ENCODE assay signal across 1 fruit fly cellular context in genomic region chrX:8420772-8421448, dm6.
A peak's percentile ranks its signal among the peaks of the same experiment; 100 is the strongest.
TF ChIP-seq lines count a peak whose summit lies in the region.

No protein-coding gene starts in this region.

TF ChIP-seq in whole organism, embryonic, 481 proteins besides CTCF, POLR2A, EP300 and RAD21 (continued from another document and continues in another):
- TF ChIP-seq CG15696 (tag; optimal IDR thresholded peaks at IDR 0.05; lab: Kevin White, UChicago) (no peak), CG13287 (GFP tag; IDR thresholded peaks at IDR 0.05; lab: Robert Waterston, UW; ENCODE audit: partially characterized antibody) (peak; percentile 39), CG1603 (tag; optimal IDR thresholded peaks at IDR 0.05; lab: Kevin White, UChicago) (no peak), CG42726 (GFP tag; IDR thresholded peaks at IDR 0.05; lab: Robert Waterston, UW; ENCODE audit: partially characterized antibody) (no peak), CG1792 (GFP tag; optimal IDR thresholded peaks at IDR 0.05; lab: Kevin White, UChicago) (no peak), CG4707 (GFP tag; optimal IDR thresholded peaks at IDR 0.05; lab: Kevin White, UChicago) (no peak), HLHmδ (GFP tag; optimal IDR thresholded peaks at IDR 0.05; lab: Kevin White, UChicago) (peak; percentile 40), CG17361 (GFP tag; IDR thresholded peaks at IDR 0.05; lab: Robert Waterston, UW) (peak; percentile 30; the same call in 1 of the 3 replicates), cas (GFP tag; IDR thresholded peaks at IDR 0.05; lab: Robert Waterston, UW) (no peak), CG11398 (GFP tag; optimal IDR thresholded peaks at IDR 0.05; lab: Kevin White, UChicago) (no peak), Dfd (GFP tag; optimal IDR thresholded peaks at IDR 0.05; lab: Kevin White, UChicago) (peak; percentile 52 to 90), CG8765 (GFP tag; IDR thresholded peaks at IDR 0.05; lab: Robert Waterston, UW) (no peak), eyg (GFP tag; optimal IDR thresholded peaks at IDR 0.05; lab: Kevin White, UChicago) (no peak), dpn (GFP tag; optimal IDR thresholded peaks at IDR 0.05; lab: Kevin White, UChicago) (no peak), Side (GFP tag; optimal IDR thresholded peaks at IDR 0.05; lab: Kevin White, UChicago) (no peak), fd64A (GFP tag; optimal IDR thresholded peaks at IDR 0.05; lab: Kevin White, UChicago) (peak; percentile 7), CG10543 (GFP tag; optimal IDR thresholded peaks at IDR 0.05; lab: Kevin White, UChicago) (no peak), bbx (GFP tag; IDR thresholded peaks at IDR 0.05; lab: Robert Waterston, UW; ENCODE audit: partially characterized antibody) (no peak), cato (GFP tag; optimal IDR thresholded peaks at IDR 0.05; lab: Kevin White, UChicago; ENCODE audit: borderline replicate concordance) (no peak), Tbp (GFP tag; optimal IDR thresholded peaks at IDR 0.05; lab: Kevin White, UChicago) (no peak), Bteb2 (GFP tag; optimal IDR thresholded peaks at IDR 0.05; lab: Kevin White, UChicago) (no peak), Med (GFP tag; lab: Kevin White, UChicago) (peak; percentile 49), Dp (GFP tag; optimal IDR thresholded peaks at IDR 0.05; lab: Kevin White, UChicago) (no peak), Bdp1 (GFP tag; optimal IDR thresholded peaks at IDR 0.05; lab: Kevin White, UChicago) (no peak), maf-S (GFP tag; optimal IDR thresholded peaks at IDR 0.05; lab: Kevin White, UChicago) (no peak), crc (GFP tag; optimal IDR thresholded peaks at IDR 0.05; lab: Kevin White, UChicago) (no peak), D (optimal IDR thresholded peaks at IDR 0.05; lab: Kevin White, UChicago) (no peak), D (GFP tag; optimal IDR thresholded peaks at IDR 0.05; lab: Kevin White, UChicago) (no peak), usp (GFP tag; optimal IDR thresholded peaks at IDR 0.05; lab: Kevin White, UChicago) (no peak), Mes4 (GFP tag; optimal IDR thresholded peaks at IDR 0.05; lab: Kevin White, UChicago) (no peak), CG3281 (GFP tag; optimal IDR thresholded peaks at IDR 0.05; lab: Kevin White, UChicago) (no peak), ap (GFP tag; IDR thresholded peaks at IDR 0.05; lab: Robert Waterston, UW) (no peak), sens-2 (GFP tag; IDR thresholded peaks at IDR 0.05; lab: Robert Waterston, UW) (no peak), Antp (GFP tag; optimal IDR thresholded peaks at IDR 0.05; lab: Kevin White, UChicago) (no peak), vfl (GFP tag; optimal IDR thresholded peaks at IDR 0.05; lab: Kevin White, UChicago) (no peak), sens (GFP tag; lab: Kevin White, UChicago) (peak; percentile 39), CG12236 (GFP tag; optimal IDR thresholded peaks at IDR 0.05; lab: Kevin White, UChicago) (no peak), Sox100B (GFP tag; optimal IDR thresholded peaks at IDR 0.05; lab: Kevin White, UChicago) (no peak), CG8281 (tag; optimal IDR thresholded peaks at IDR 0.05; lab: Kevin White, UChicago) (no peak), onecut (GFP tag; IDR thresholded peaks at IDR 0.05; lab: Robert Waterston, UW) (no peak), nerfin-1 (tag; optimal IDR thresholded peaks at IDR 0.05; lab: Kevin White, UChicago) (peak; percentile 2), Fer2 (tag; optimal IDR thresholded peaks at IDR 0.05; lab: Kevin White, UChicago) (no peak), CG34422 (GFP tag; IDR thresholded peaks at IDR 0.05; lab: Robert Waterston, UW) (no peak; the same call in 2 of the 3 replicates), gfzf (GFP tag; optimal IDR thresholded peaks at IDR 0.05; lab: Kevin White, UChicago) (no peak), CG18011 (GFP tag; optimal IDR thresholded peaks at IDR 0.05; lab: Kevin White, UChicago) (peak; percentile 54), BtbVII (GFP tag; optimal IDR thresholded peaks at IDR 0.05; lab: Kevin White, UChicago) (peak; percentile 49), h (optimal IDR thresholded peaks at IDR 0.05; lab: Kevin White, UChicago) (no peak), unpg (GFP tag; optimal IDR thresholded peaks at IDR 0.05; lab: Kevin White, UChicago) (no peak), CG10321 (GFP tag; IDR thresholded peaks at IDR 0.05; lab: Robert Waterston, UW) (no peak), lbe (GFP tag; optimal IDR thresholded peaks at IDR 0.05; lab: Kevin White, UChicago) (peak; percentile 83), crol (GFP tag; IDR thresholded peaks at IDR 0.05; lab: Robert Waterston, UW) (no peak), C15 (GFP tag; IDR thresholded peaks at IDR 0.05; lab: Robert Waterston, UW) (no peak), dmrt11E (tag; optimal IDR thresholded peaks at IDR 0.05; lab: Kevin White, UChicago) (no peak), CG15011 (GFP tag; optimal IDR thresholded peaks at IDR 0.05; lab: Kevin White, UChicago) (no peak), Lhr (GFP tag; optimal IDR thresholded peaks at IDR 0.05; lab: Kevin White, UChicago) (no peak), tll (GFP tag; optimal IDR thresholded peaks at IDR 0.05; lab: Kevin White, UChicago) (no peak), CG34224 (GFP tag; IDR thresholded peaks at IDR 0.05; lab: Robert Waterston, UW; ENCODE audit: partially characterized antibody) (peak; percentile 56; the same call in 2 of the 3 replicates), dan (GFP tag; IDR thresholded peaks at IDR 0.05; lab: Robert Waterston, UW) (no peak), CG2120 (GFP tag; optimal IDR thresholded peaks at IDR 0.05; lab: Kevin White, UChicago) (peak; percentile 30), CG30431 (GFP tag; optimal IDR thresholded peaks at IDR 0.05; lab: Kevin White, UChicago) (no peak), CG17912 (GFP tag; optimal IDR thresholded peaks at IDR 0.05; lab: Kevin White, UChicago) (no peak), CG12391 (tag; optimal IDR thresholded peaks at IDR 0.05; lab: Kevin White, UChicago) (no peak), sob (GFP tag; IDR thresholded peaks at IDR 0.05; lab: Robert Waterston, UW) (no peak), NFAT (GFP tag; IDR thresholded peaks at IDR 0.05; lab: Robert Waterston, UW) (no peak), Stat92E (GFP tag; optimal IDR thresholded peaks at IDR 0.05; lab: Kevin White, UChicago) (peak in 1 of 3 experiments; percentile 84), CG17829 (tag; optimal IDR thresholded peaks at IDR 0.05; lab: Kevin White, UChicago) (peak; percentile 3), CG13296 (GFP tag; optimal IDR thresholded peaks at IDR 0.05; lab: Kevin White, UChicago) (peak; percentile 29), Dref (GFP tag; IDR thresholded peaks at IDR 0.05; lab: Robert Waterston, UW) (no peak), B-H2 (GFP tag; optimal IDR thresholded peaks at IDR 0.05; lab: Kevin White, UChicago) (no peak), Ada2b (GFP tag; IDR thresholded peaks at IDR 0.05; lab: Robert Waterston, UW) (no peak), CG1024 (GFP tag; IDR thresholded peaks at IDR 0.05; lab: Robert Waterston, UW) (no peak), so (GFP tag; IDR thresholded peaks at IDR 0.05; lab: Robert Waterston, UW) (0 out of 3 replicates have a peak, but pooled peaks have one; percentile 52), GATAe (GFP tag; conservative IDR thresholded peaks at IDR 0.05; lab: Robert Waterston, UW) (no peak), slp2 (GFP tag; optimal IDR thresholded peaks at IDR 0.05; lab: Kevin White, UChicago) (no peak), CG4854 (GFP tag; optimal IDR thresholded peaks at IDR 0.05; lab: Kevin White, UChicago) (no peak), Adf1 (GFP tag; IDR thresholded peaks at IDR 0.05; lab: Robert Waterston, UW) (peak; percentile 48; the same call in 1 of the 2 replicates), pnt (GFP tag; optimal IDR thresholded peaks at IDR 0.05; lab: Kevin White, UChicago) (no peak), vvl (GFP tag; IDR thresholded peaks at IDR 0.05; lab: Robert Waterston, UW) (peak; percentile 60; the same call in 1 of the 2 replicates), Hey (tag; optimal IDR thresholded peaks at IDR 0.05; lab: Kevin White, UChicago) (no peak), lilli (GFP tag; optimal IDR thresholded peaks at IDR 0.05; lab: Kevin White, UChicago) (no peak), Scr (GFP tag; IDR thresholded peaks at IDR 0.05; lab: Robert Waterston, UW; ENCODE audit: partially characterized antibody) (no peak), slbo (GFP tag; IDR thresholded peaks at IDR 0.05; lab: Robert Waterston, UW) (no peak), CG2889 (GFP tag; IDR thresholded peaks at IDR 0.05; lab: Robert Waterston, UW) (no peak), CG11247 (GFP tag; IDR thresholded peaks at IDR 0.05; lab: Robert Waterston, UW) (no peak), ato (GFP tag; IDR thresholded peaks at IDR 0.05; lab: Robert Waterston, UW; ENCODE audit: partially characterized antibody) (no peak), z (GFP tag; IDR thresholded peaks at IDR 0.05; lab: Robert Waterston, UW) (0 out of 3 replicates have a peak, but pooled peaks have one; percentile 14), jigr1 (GFP tag; IDR thresholded peaks at IDR 0.05; lab: Robert Waterston, UW) (no peak), unc-4 (GFP tag; IDR thresholded peaks at IDR 0.05; lab: Robert Waterston, UW; ENCODE audit: partially characterized antibody) (no peak), tgo (GFP tag; IDR thresholded peaks at IDR 0.05; lab: Robert Waterston, UW) (no peak), CG11456 (GFP tag; IDR thresholded peaks at IDR 0.05; lab: Robert Waterston, UW) (no peak), CG32772 (GFP tag; IDR thresholded peaks at IDR 0.05; lab: Robert Waterston, UW) (no peak), pros (GFP tag; optimal IDR thresholded peaks at IDR 0.05; lab: Kevin White, UChicago) (peak; percentile 1), CG18619 (GFP tag; optimal IDR thresholded peaks at IDR 0.05; lab: Kevin White, UChicago) (no peak), chinmo (GFP tag; IDR thresholded peaks at IDR 0.05; lab: Robert Waterston, UW; ENCODE audit: partially characterized antibody) (peak; percentile 89; the same call in 3 of the 4 replicates), CG11723 (GFP tag; optimal IDR thresholded peaks at IDR 0.05; lab: Kevin White, UChicago) (no peak), Atf6 (GFP tag; IDR thresholded peaks at IDR 0.05; lab: Robert Waterston, UW) (peak; percentile 50; the same call in 1 of the 2 replicates), kay (GFP tag; optimal IDR thresholded peaks at IDR 0.05; lab: Kevin White, UChicago) (no peak), CG9215 (GFP tag; IDR thresholded peaks at IDR 0.05; lab: Robert Waterston, UW) (no peak), Nf-YC (tag; optimal IDR thresholded peaks at IDR 0.05; lab: Kevin White, UChicago) (no peak), D19A (tag; optimal IDR thresholded peaks at IDR 0.05; lab: Kevin White, UChicago) (no peak), zen2 (GFP tag; IDR thresholded peaks at IDR 0.05; lab: Robert Waterston, UW; ENCODE audit: partially characterized antibody) (no peak), croc (GFP tag; conservative IDR thresholded peaks at IDR 0.05; lab: Robert Waterston, UW) (no peak), CG6813 (GFP tag; optimal IDR thresholded peaks at IDR 0.05; lab: Kevin White, UChicago) (no peak), dmrt99B (tag; optimal IDR thresholded peaks at IDR 0.05; lab: Kevin White, UChicago) (no peak), insv (GFP tag; optimal IDR thresholded peaks at IDR 0.05; lab: Kevin White, UChicago) (no peak), HLH54F (GFP tag; optimal IDR thresholded peaks at IDR 0.05; lab: Kevin White, UChicago) (no peak), grn (GFP tag; optimal IDR thresholded peaks at IDR 0.05; lab: Kevin White, UChicago) (no peak), bsh (GFP tag; optimal IDR thresholded peaks at IDR 0.05; lab: Kevin White, UChicago) (peak in 1 of 2 experiments; percentile 74), Taf1 (GFP tag; IDR thresholded peaks at IDR 0.05; lab: Robert Waterston, UW) (no peak), Ptx1 (GFP tag; IDR thresholded peaks at IDR 0.05; lab: Robert Waterston, UW) (no peak), p53 (GFP tag; optimal IDR thresholded peaks at IDR 0.05; lab: Kevin White, UChicago) (no peak), chn (GFP tag; optimal IDR thresholded peaks at IDR 0.05; lab: Kevin White, UChicago) (no peak), ranshi (GFP tag; IDR thresholded peaks at IDR 0.05; lab: Robert Waterston, UW) (no peak), br (optimal IDR thresholded peaks at IDR 0.05; lab: Kevin White, UChicago) (no peak), CG6854 (GFP tag; optimal IDR thresholded peaks at IDR 0.05; lab: Kevin White, UChicago) (peak; percentile 2), tna (GFP tag; IDR thresholded peaks at IDR 0.05; lab: Robert Waterston, UW; ENCODE audit: partially characterized antibody) (no peak), CG7357 (GFP tag; IDR thresholded peaks at IDR 0.05; lab: Robert Waterston, UW) (no peak), Xrp1 (GFP tag; IDR thresholded peaks at IDR 0.05; lab: Robert Waterston, UW) (peak; percentile 21; the same call in 1 of the 2 replicates), CG8089 (GFP tag; optimal IDR thresholded peaks at IDR 0.05; lab: Kevin White, UChicago) (no peak), Fer1 (GFP tag; optimal IDR thresholded peaks at IDR 0.05; lab: Kevin White, UChicago) (peak; percentile 25), knrl (GFP tag; IDR thresholded peaks at IDR 0.05; lab: Robert Waterston, UW; ENCODE audit: partially characterized antibody) (no peak), abd-A (tag; optimal IDR thresholded peaks at IDR 0.05; lab: Kevin White, UChicago) (no peak), CG4360 (GFP tag; IDR thresholded peaks at IDR 0.05; lab: Robert Waterston, UW) (no peak), twi (tag; optimal IDR thresholded peaks at IDR 0.05; lab: Kevin White, UChicago) (no peak), Meics (GFP tag; optimal IDR thresholded peaks at IDR 0.05; lab: Kevin White, UChicago) (no peak), dati (GFP tag; IDR thresholded peaks at IDR 0.05; lab: Robert Waterston, UW) (no peak), CG12744 (GFP tag; optimal IDR thresholded peaks at IDR 0.05; lab: Kevin White, UChicago) (no peak), zen (tag; optimal IDR thresholded peaks at IDR 0.05; lab: Kevin White, UChicago) (no peak), CG11093 (GFP tag; IDR thresholded peaks at IDR 0.05; lab: Robert Waterston, UW) (no peak), klu (GFP tag; IDR thresholded peaks at IDR 0.05; lab: Robert Waterston, UW) (no peak), Kr (GFP tag; optimal IDR thresholded peaks at IDR 0.05; lab: Kevin White, UChicago) (no peak), CG17568 (GFP tag; optimal IDR thresholded peaks at IDR 0.05; lab: Kevin White, UChicago) (no peak), sug (tag; optimal IDR thresholded peaks at IDR 0.05; lab: Kevin White, UChicago) (no peak), slou (GFP tag; optimal IDR thresholded peaks at IDR 0.05; lab: Kevin White, UChicago) (no peak), pb (GFP tag; optimal IDR thresholded peaks at IDR 0.05; lab: Kevin White, UChicago) (no peak), CG10959 (GFP tag; IDR thresholded peaks at IDR 0.05; lab: Robert Waterston, UW) (no peak), sim (GFP tag; IDR thresholded peaks at IDR 0.05; lab: Robert Waterston, UW) (0 out of 2 replicates have a peak, but pooled peaks have one; percentile 39)
